Fruit fly (Drosophila melanogaster): Measurements from ENCODE around the gene isoQC.

The isoQC gene

dm6 chr3L:20460383-20460782, 13.9 kb upstream of the isoQC start, which contains the start of gene mag:
Gene mag (plus strand): TSS chr3L:20460683.
- TF ChIP-seq GATAd (GFP tag; optimal IDR thresholded peaks at IDR 0.05), result no peak
- TF ChIP-seq pan (optimal IDR thresholded peaks at IDR 0.05), result no peak
- no peak for TF ChIP-seq CrebA (GFP tag; optimal IDR thresholded peaks at IDR 0.05; ENCODE audit: borderline replicate concordance)
- no peak for TF ChIP-seq dmrt93B (GFP tag; optimal IDR thresholded peaks at IDR 0.05)
- no peak for TF ChIP-seq fru (GFP tag; optimal IDR thresholded peaks at IDR 0.05)
- TF ChIP-seq h (GFP tag; optimal IDR thresholded peaks at IDR 0.05), result no peak
- TF ChIP-seq jim (GFP tag; optimal IDR thresholded peaks at IDR 0.05), result no peak
- no peak for TF ChIP-seq dsf (GFP tag; optimal IDR thresholded peaks at IDR 0.05; ENCODE audit: borderline replicate concordance)
- TF ChIP-seq Hr83 (GFP tag; optimal IDR thresholded peaks at IDR 0.05; ENCODE audit: poor library complexity, severe bottlenecking), result no peak
- no peak for TF ChIP-seq tai (GFP tag; optimal IDR thresholded peaks at IDR 0.05)

- TF ChIP-seq Jra (GFP tag; optimal IDR thresholded peaks at IDR 0.05) (no peak), brk (GFP tag; optimal IDR thresholded peaks at IDR 0.05) (no peak), sv (GFP tag; optimal IDR thresholded peaks at IDR 0.05) (no peak), br (GFP tag; optimal IDR thresholded peaks at IDR 0.05) (no peak), ey (GFP tag; optimal IDR thresholded peaks at IDR 0.05) (no peak), HLH106 (tag; optimal IDR thresholded peaks at IDR 0.05) (no peak), psq (GFP tag; optimal IDR thresholded peaks at IDR 0.05) (no peak), CG32264 (GFP tag; optimal IDR thresholded peaks at IDR 0.05) (no peak), Dif (GFP tag; optimal IDR thresholded peaks at IDR 0.05; ENCODE audit: partially characterized antibody) (no peak), tai (GFP tag; optimal IDR thresholded peaks at IDR 0.05) (no peak), rgr (GFP tag; optimal IDR thresholded peaks at IDR 0.05) (no peak), CG9705 (GFP tag; optimal IDR thresholded peaks at IDR 0.05) (no peak), Sp1 (GFP tag; optimal IDR thresholded peaks at IDR 0.05) (no peak), usp (GFP tag; optimal IDR thresholded peaks at IDR 0.05) (no peak), OdsH (GFP tag; optimal IDR thresholded peaks at IDR 0.05) (no peak)
Observed at dm6 chr3L:20462391-20462790, 11.9 kb upstream of the isoQC start.

- TF ChIP-seq Abd-B (GFP tag; optimal IDR thresholded peaks at IDR 0.05), result no peak
- TF ChIP-seq Sp1 (GFP tag; optimal IDR thresholded peaks at IDR 0.05), result no peak
- no peak for TF ChIP-seq fru (GFP tag; optimal IDR thresholded peaks at IDR 0.05)
- TF ChIP-seq Mio (GFP tag; optimal IDR thresholded peaks at IDR 0.05), result no peak
- TF ChIP-seq CG32264 (GFP tag; optimal IDR thresholded peaks at IDR 0.05), result no peak
- no peak for TF ChIP-seq Jra (GFP tag; optimal IDR thresholded peaks at IDR 0.05)
- no peak for TF ChIP-seq CG9705 (GFP tag; optimal IDR thresholded peaks at IDR 0.05)
- no peak for TF ChIP-seq h (GFP tag; optimal IDR thresholded peaks at IDR 0.05)
- TF ChIP-seq ey (GFP tag; optimal IDR thresholded peaks at IDR 0.05), result no peak
- TF ChIP-seq Dif (GFP tag; optimal IDR thresholded peaks at IDR 0.05; ENCODE audit: partially characterized antibody), result no peak
- no peak for TF ChIP-seq lola (GFP tag; optimal IDR thresholded peaks at IDR 0.05)
- TF ChIP-seq sv (GFP tag; optimal IDR thresholded peaks at IDR 0.05), result no peak
Observed at dm6 chr3L:20464677-20465076, 9.6 kb upstream of the isoQC start, which contains the start of gene atk. Gene atk (minus strand): TSS chr3L:20464862.

dm6 chr3L:20465941-20466340, 8.3 kb upstream of the isoQC start, which contains the start of gene CG42764:
Gene CG42764 (minus strand): TSS chr3L:20466041.
- no peak for TF ChIP-seq Vsx2 (GFP tag; optimal IDR thresholded peaks at IDR 0.05; ENCODE audit: partially characterized antibody)
- TF ChIP-seq Mio (GFP tag; optimal IDR thresholded peaks at IDR 0.05), result no peak
- TF ChIP-seq br (GFP tag; optimal IDR thresholded peaks at IDR 0.05), result no peak
- TF ChIP-seq Hnf4 (GFP tag; optimal IDR thresholded peaks at IDR 0.05), result no peak
- TF ChIP-seq usp (GFP tag; optimal IDR thresholded peaks at IDR 0.05), result no peak
- TF ChIP-seq Hr83 (GFP tag; optimal IDR thresholded peaks at IDR 0.05; ENCODE audit: poor library complexity, severe bottlenecking), result no peak
- no peak for TF ChIP-seq CG9705 (GFP tag; optimal IDR thresholded peaks at IDR 0.05)
- no peak for TF ChIP-seq dmrt93B (GFP tag; optimal IDR thresholded peaks at IDR 0.05)
- TF ChIP-seq jim (GFP tag; optimal IDR thresholded peaks at IDR 0.05), result no peak
- TF ChIP-seq Abd-B (GFP tag; optimal IDR thresholded peaks at IDR 0.05), result no peak
- no peak for TF ChIP-seq tai (GFP tag; optimal IDR thresholded peaks at IDR 0.05)
- no peak for TF ChIP-seq ey (GFP tag; optimal IDR thresholded peaks at IDR 0.05)
- TF ChIP-seq dl (GFP tag; optimal IDR thresholded peaks at IDR 0.05; ENCODE audit: insufficient read depth in 1 of 2, partially characterized antibody in 2 of 2), result no peak
- TF ChIP-seq CG32264 (GFP tag; optimal IDR thresholded peaks at IDR 0.05), result no peak
- no peak for TF ChIP-seq psq (GFP tag; optimal IDR thresholded peaks at IDR 0.05)
- TF ChIP-seq HLH106 (tag; optimal IDR thresholded peaks at IDR 0.05), result no peak
- TF ChIP-seq brk (GFP tag; optimal IDR thresholded peaks at IDR 0.05), result no peak
- no peak for TF ChIP-seq N (GFP tag; optimal IDR thresholded peaks at IDR 0.05)

All from whole organism, wandering third instar larva.